Worm (Caenorhabditis elegans) whole organism, late embryonic: ENCODE results near the gene unc-41.

Experiments
- C08G9.2 ChIP-seq: sonication (generic microtip); optimal IDR thresholded peaks from 2 replicates; lab custom pipeline; 2016; ENCODE audit warnings: mild to moderate bottlenecking, missing genetic modification characterization, moderate library complexity, missing compliant biosample characterization
- K02D7.2 ChIP-seq: sonication (generic microtip); optimal IDR thresholded peaks from 2 replicates; lab custom pipeline; 2017; ENCODE audit warnings: mild to moderate bottlenecking, missing genetic modification characterization, missing compliant biosample characterization
- K09A11.1 ChIP-seq: sonication (generic microtip); optimal IDR thresholded peaks from 2 replicates; lab custom pipeline; 2017; ENCODE audit warnings: antibody characterized with exemption, mild to moderate bottlenecking, missing genetic modification characterization, missing compliant biosample characterization; ENCODE audit not compliant: insufficient read depth
- T23F11.4 ChIP-seq: fragments of 200-800 bp; sonication (Bioruptor generic); optimal IDR thresholded peaks from 2 replicates; lab custom pipeline; 2018; ENCODE audit warnings: mild to moderate bottlenecking, missing genetic modification characterization, missing compliant biosample characterization
- ahr-1 ChIP-seq: sonication (generic microtip); optimal IDR thresholded peaks from 2 replicates; lab custom pipeline; 2016; ENCODE audit warnings: missing genetic modification characterization, missing compliant biosample characterization
- ama-1 ChIP-seq: fragments of 150-350 bp; optimal IDR thresholded peaks from 2 replicates; lab custom pipeline; 2014
- ceh-14 ChIP-seq: sonication (generic microtip); optimal IDR thresholded peaks from 2 replicates; lab custom pipeline; 2016; ENCODE audit warnings: missing genotype, missing genetic modification characterization, missing compliant biosample characterization
- ceh-18 ChIP-seq: sonication (generic microtip); optimal IDR thresholded peaks from 2 replicates; lab custom pipeline; 2016; ENCODE audit warnings: missing genetic modification characterization, missing compliant biosample characterization
- ceh-19 ChIP-seq: fragments of 200-800 bp; sonication (Bioruptor generic); optimal IDR thresholded peaks from 2 replicates; lab custom pipeline; 2018; ENCODE audit warnings: mild to moderate bottlenecking, missing genetic modification characterization, missing compliant biosample characterization
- ceh-2 ChIP-seq: sonication (generic microtip); optimal IDR thresholded peaks from 2 replicates; lab custom pipeline; 2016; ENCODE audit warnings: missing genotype, missing genetic modification characterization, missing compliant biosample characterization
- ceh-34 ChIP-seq: sonication (generic microtip); optimal IDR thresholded peaks from 2 replicates; lab custom pipeline; 2016; ENCODE audit warnings: mild to moderate bottlenecking, missing genetic modification characterization, missing compliant biosample characterization
- ceh-45 ChIP-seq: fragments of 200-800 bp; sonication (Bioruptor generic); IDR thresholded peaks from 2 replicates; pipeline ENCODE4 v1.3.6; 2022; ENCODE audit warnings: missing genetic modification reagents, missing genetic modification characterization, missing compliant biosample characterization
- ceh-9 ChIP-seq: sonication (generic microtip); optimal IDR thresholded peaks from 2 replicates; lab custom pipeline; 2016; ENCODE audit warnings: mild to moderate bottlenecking, missing genetic modification characterization, inconsistent platforms, missing compliant biosample characterization
- che-1 ChIP-seq: sonication (generic microtip); optimal IDR thresholded peaks from 2 replicates; lab custom pipeline; 2016; ENCODE audit warnings: mild to moderate bottlenecking, missing genetic modification characterization, missing compliant biosample characterization
- dmd-4 ChIP-seq: sonication (generic microtip); optimal IDR thresholded peaks from 2 replicates; lab custom pipeline; 2016; ENCODE audit warnings: borderline replicate concordance, missing genetic modification characterization, missing compliant biosample characterization
- ets-4 ChIP-seq: sonication (generic microtip); optimal IDR thresholded peaks from 2 replicates; lab custom pipeline; 2016; ENCODE audit warnings: missing genetic modification characterization, missing compliant biosample characterization
- eyg-1 ChIP-seq: sonication (generic microtip); optimal IDR thresholded peaks from 2 replicates; lab custom pipeline; 2016; ENCODE audit warnings: missing genotype, missing genetic modification characterization, missing compliant biosample characterization
- fkh-6 ChIP-seq: sonication (generic microtip); optimal IDR thresholded peaks from 2 replicates; lab custom pipeline; 2016; ENCODE audit warnings: missing genetic modification characterization, missing compliant biosample characterization
- hlh-30 ChIP-seq: sonication (generic microtip); optimal IDR thresholded peaks from 2 replicates; lab custom pipeline; 2017; ENCODE audit warnings: antibody characterized with exemption, missing genetic modification characterization, missing compliant biosample characterization; ENCODE audit not compliant: insufficient read depth
- hlh-6 ChIP-seq: sonication (generic microtip); optimal IDR thresholded peaks from 2 replicates; lab custom pipeline; 2016; ENCODE audit warnings: missing genotype, missing genetic modification characterization, missing compliant biosample characterization
- mec-3 ChIP-seq: sonication (generic microtip); optimal IDR thresholded peaks from 2 replicates; lab custom pipeline; 2016; ENCODE audit warnings: borderline replicate concordance, missing genetic modification characterization, missing compliant biosample characterization
- nfya-1 ChIP-seq: sonication (generic microtip); optimal IDR thresholded peaks from 2 replicates; lab custom pipeline; 2017; ENCODE audit warnings: missing genetic modification characterization, mild to moderate bottlenecking, missing compliant biosample characterization, antibody characterized with exemption, moderate library complexity
- odd-2 ChIP-seq: sonication (generic microtip); optimal IDR thresholded peaks from 2 replicates; lab custom pipeline; 2017; ENCODE audit warnings: antibody characterized with exemption, mild to moderate bottlenecking, missing genetic modification characterization, missing compliant biosample characterization
- pag-3 ChIP-seq: sonication (generic microtip); optimal IDR thresholded peaks from 2 replicates; lab custom pipeline; 2016; ENCODE audit warnings: missing compliant biosample characterization, missing genetic modification characterization, borderline replicate concordance
- pax-1 ChIP-seq: fragments of 150-350 bp; optimal IDR thresholded peaks from 2 replicates; lab custom pipeline; 2014; ENCODE audit warnings: missing biosample characterization, missing genetic modification characterization
- pqm-1 ChIP-seq: sonication (generic microtip); optimal IDR thresholded peaks from 2 replicates; lab custom pipeline; 2016; ENCODE audit warnings: missing genetic modification characterization, missing compliant biosample characterization
- sdc-2 ChIP-seq: sonication (generic microtip); optimal IDR thresholded peaks from 2 replicates; lab custom pipeline; 2016; ENCODE audit warnings: missing genotype, missing genetic modification characterization, missing compliant biosample characterization
- sox-2 ChIP-seq: fragments of 200-800 bp; sonication (Bioruptor generic); IDR thresholded peaks from 2 replicates; pipeline ENCODE4 v1.3.6; 2022; ENCODE audit warnings: missing genetic modification reagents, missing genetic modification characterization, missing compliant biosample characterization
- tbx-2 ChIP-seq: sonication (generic microtip); optimal IDR thresholded peaks from 2 replicates; lab custom pipeline; 2016; ENCODE audit warnings: missing genetic modification characterization, missing compliant biosample characterization
- tbx-7 ChIP-seq: sonication (generic microtip); optimal IDR thresholded peaks from 2 replicates; lab custom pipeline; 2016; ENCODE audit warnings: missing genotype, missing genetic modification characterization, missing compliant biosample characterization
- ttx-3 ChIP-seq: sonication (generic microtip); optimal IDR thresholded peaks from 2 replicates; lab custom pipeline; 2016; ENCODE audit warnings: missing genetic modification reagents, missing genetic modification characterization, missing compliant biosample characterization
- unc-86 ChIP-seq: sonication (generic microtip); optimal IDR thresholded peaks from 2 replicates; lab custom pipeline; 2016; ENCODE audit warnings: missing genetic modification characterization, missing compliant biosample characterization
- ztf-16 ChIP-seq: sonication (generic microtip); optimal IDR thresholded peaks from 2 replicates; lab custom pipeline; 2017; ENCODE audit warnings: missing genetic modification characterization, missing compliant biosample characterization

The unc-41 gene

DNA sequence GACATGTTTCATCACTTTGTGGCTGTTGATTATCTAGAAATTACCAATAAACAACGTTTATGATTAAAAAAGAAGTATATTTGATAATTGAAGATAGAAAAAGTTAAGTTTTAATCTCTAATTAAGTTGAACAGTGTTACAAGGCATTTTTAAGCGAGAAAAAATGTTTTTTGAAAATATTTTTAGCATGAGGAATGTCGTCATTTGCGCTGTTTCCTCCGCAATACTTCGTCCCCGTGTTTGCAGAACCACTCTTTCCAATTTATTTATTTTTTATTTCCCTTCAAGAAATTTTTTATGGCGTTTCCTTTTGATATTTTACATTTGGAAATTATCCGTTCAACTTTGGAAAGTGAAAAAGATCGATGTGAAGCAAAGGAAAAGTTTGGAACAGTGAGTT, 15.6 kb upstream of the unc-41 start, which contains the start of the genes rde-1 and trpp-6:
Gene rde-1, minus strand, starts transcription at position 33 of the 400 bp plus-strand sequence.
Gene trpp-6, plus strand, starts transcription at position 286 of the 400 bp plus-strand sequence.
- TF ChIP-seq pag-3 (tag; lab: Kevin White, UChicago) = no peak
- TF ChIP-seq odd-2 (tag; lab: Kevin White, UChicago) = no peak
- no peak for TF ChIP-seq dmd-4 (tag; lab: Kevin White, UChicago)
- TF ChIP-seq pqm-1 = no peak

ce11 chrV:9987688-9988087, 11.7 kb upstream of the unc-41 start, which contains the start of gene C27H6.8:
Gene C27H6.8, minus strand, starts transcription at chrV:9987788.
- TF ChIP-seq ceh-45 (no peak), C08G9.2 (tag; lab: Kevin White, UChicago) (no peak), ttx-3 (no peak), pag-3 (tag; lab: Kevin White, UChicago) (no peak), ceh-18 (tag; lab: Kevin White, UChicago) (no peak), mec-3 (tag; lab: Kevin White, UChicago) (no peak), fkh-6 (no peak), dmd-4 (tag; lab: Kevin White, UChicago) (no peak), sox-2 (GFP tag; lab: Robert Waterston, UW) (no peak)

DNA sequence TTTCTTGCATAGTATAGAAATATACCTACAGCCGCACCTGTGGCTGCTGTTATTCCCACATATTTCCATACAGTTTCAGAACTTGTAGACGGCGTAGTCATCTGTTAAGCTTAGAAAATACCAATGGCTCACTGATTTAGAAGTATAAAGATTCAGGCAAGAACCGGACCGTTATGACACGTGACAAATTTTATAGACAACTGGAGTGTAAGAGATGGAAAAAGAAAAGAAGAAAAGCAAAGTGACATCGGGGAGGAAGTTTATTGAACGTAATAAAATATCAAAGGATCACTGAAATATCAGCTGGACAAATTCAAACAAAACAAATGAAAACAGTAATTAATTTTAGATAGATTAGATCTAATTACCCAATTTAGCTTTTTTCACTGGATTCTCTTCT, 10.1 kb upstream of the unc-41 start, which contains the start of gene rmd-2:
Gene rmd-2, minus strand, starts transcription at position 101 of the 400 bp plus-strand sequence.
- no peak for TF ChIP-seq ceh-9 (tag; lab: Kevin White, UChicago)
- TF ChIP-seq hlh-30 (tag; lab: Kevin White, UChicago) = peak; percentile 28

- no peak for TF ChIP-seq K09A11.1
- TF ChIP-seq K02D7.2 = no peak
- no peak for TF ChIP-seq che-1
- no peak for TF ChIP-seq ama-1 (lab: Kevin White, UChicago)
- TF ChIP-seq ahr-1 (tag; lab: Kevin White, UChicago) = no peak
- no peak for TF ChIP-seq sox-2 (GFP tag; lab: Robert Waterston, UW)
- TF ChIP-seq unc-86 (tag; lab: Kevin White, UChicago) = no peak
- TF ChIP-seq ets-4 = no peak
- no peak for TF ChIP-seq ceh-2 (tag; lab: Kevin White, UChicago)
- no peak for TF ChIP-seq ceh-34
- TF ChIP-seq sdc-2 = no peak
- TF ChIP-seq ceh-18 (tag; lab: Kevin White, UChicago) = no peak
- TF ChIP-seq ttx-3 = no peak
- TF ChIP-seq tbx-2 = no peak
- no peak for TF ChIP-seq ceh-14 (tag; lab: Kevin White, UChicago)
- no peak for TF ChIP-seq ztf-16 (tag; lab: Kevin White, UChicago)
Measured at ce11 chrV:9985227-9985864, 9.3 kb upstream of the unc-41 start.

DNA sequence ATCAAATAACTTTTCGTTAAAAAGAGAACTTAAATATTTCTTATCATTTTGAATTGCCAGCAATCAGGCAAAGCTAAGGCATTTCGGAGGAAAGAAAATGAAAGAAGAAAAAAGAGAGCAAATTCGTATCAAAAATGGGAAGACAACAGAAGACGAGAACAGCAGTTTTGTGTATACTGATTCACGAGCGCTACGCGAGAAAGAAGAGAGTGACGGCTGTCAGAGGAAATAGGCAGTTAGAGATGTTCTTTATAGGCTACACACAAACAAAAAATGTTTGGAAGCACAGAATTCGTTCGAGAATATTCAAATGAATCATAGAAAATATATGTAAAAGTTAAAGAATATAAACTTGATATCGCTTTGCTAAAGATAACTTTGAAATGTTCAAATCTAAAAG, 8.8 kb upstream of the unc-41 start:
- TF ChIP-seq ceh-2 (tag; lab: Kevin White, UChicago) = no peak
- TF ChIP-seq nfya-1 (tag; lab: Kevin White, UChicago) = no peak
- no peak for TF ChIP-seq che-1
- TF ChIP-seq tbx-7 (tag; lab: Kevin White, UChicago) = no peak
- TF ChIP-seq unc-86 (tag; lab: Kevin White, UChicago) = no peak
- TF ChIP-seq ceh-45 = no peak
- TF ChIP-seq fkh-6 = no peak

DNA sequence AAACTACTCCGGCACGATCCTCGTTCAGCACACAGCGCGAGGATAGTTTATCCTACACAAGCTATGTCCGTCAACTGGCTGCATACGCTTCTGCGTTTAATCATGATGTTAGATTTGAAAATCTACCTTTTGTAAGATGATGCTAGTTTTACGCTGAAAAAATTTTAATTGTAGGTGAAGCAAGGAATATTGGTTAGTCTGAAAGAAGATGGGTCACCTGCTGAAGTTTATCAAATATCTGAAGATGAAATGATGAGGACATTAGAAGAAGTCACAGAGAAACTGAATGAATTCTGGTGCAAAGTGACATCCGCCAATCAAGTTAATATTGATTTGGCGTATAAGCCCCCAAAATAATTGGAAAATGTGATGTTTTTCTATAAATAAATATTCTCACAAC, 7.5 kb upstream of the unc-41 start:
- TF ChIP-seq T23F11.4 (GFP tag; lab: Kevin White, UChicago) (no peak), che-1 (no peak), hlh-6 (no peak), eyg-1 (tag; lab: Kevin White, UChicago) (no peak), pax-1 (tag; lab: Kevin White, UChicago) (no peak), ttx-3 (no peak), ceh-19 (no peak), unc-86 (tag; lab: Kevin White, UChicago) (no peak)
